Worm (Caenorhabditis elegans) whole organism, late embryonic: Measurements from ENCODE around the gene egli-1.

ENCODE experiments used
- C08G9.2 ChIP-seq: sonication (generic microtip); optimal IDR thresholded peaks from 2 replicates; lab custom pipeline; 2016; ENCODE audit warnings: mild to moderate bottlenecking, missing genetic modification characterization, moderate library complexity, missing compliant biosample characterization
- ceh-2 ChIP-seq: sonication (generic microtip); optimal IDR thresholded peaks from 2 replicates; lab custom pipeline; 2016; ENCODE audit warnings: missing genotype, missing genetic modification characterization, missing compliant biosample characterization
- ceh-24 ChIP-seq: sonication (generic microtip); optimal IDR thresholded peaks from 2 replicates; lab custom pipeline; 2016; ENCODE audit warnings: mild to moderate bottlenecking, missing genetic modification characterization, missing compliant biosample characterization
- dmd-4 ChIP-seq: sonication (generic microtip); optimal IDR thresholded peaks from 2 replicates; lab custom pipeline; 2016; ENCODE audit warnings: borderline replicate concordance, missing genetic modification characterization, missing compliant biosample characterization
- ets-4 ChIP-seq: sonication (generic microtip); optimal IDR thresholded peaks from 2 replicates; lab custom pipeline; 2016; ENCODE audit warnings: missing genetic modification characterization, missing compliant biosample characterization
- fkh-10 ChIP-seq: fragments of 150-350 bp; optimal IDR thresholded peaks from 2 replicates; lab custom pipeline; 2014; ENCODE audit warnings: missing biosample characterization, missing genetic modification reagents, missing genetic modification characterization
- nfya-1 ChIP-seq: sonication (generic microtip); optimal IDR thresholded peaks from 2 replicates; lab custom pipeline; 2017; ENCODE audit warnings: missing genetic modification characterization, mild to moderate bottlenecking, missing compliant biosample characterization, antibody characterized with exemption, moderate library complexity
- pag-3 ChIP-seq: sonication (generic microtip); optimal IDR thresholded peaks from 2 replicates; lab custom pipeline; 2016; ENCODE audit warnings: missing compliant biosample characterization, missing genetic modification characterization, borderline replicate concordance
- pax-1 ChIP-seq: fragments of 150-350 bp; optimal IDR thresholded peaks from 2 replicates; lab custom pipeline; 2014; ENCODE audit warnings: missing biosample characterization, missing genetic modification characterization
- sox-2 ChIP-seq: fragments of 200-800 bp; sonication (Bioruptor generic); IDR thresholded peaks from 2 replicates; pipeline ENCODE4 v1.3.6; 2022; ENCODE audit warnings: missing genetic modification reagents, missing genetic modification characterization, missing compliant biosample characterization
- syd-9 ChIP-seq: sonication (generic microtip); optimal IDR thresholded peaks from 2 replicates; lab custom pipeline; 2016; ENCODE audit warnings: mild to moderate bottlenecking, missing genetic modification characterization, moderate library complexity, missing compliant biosample characterization
- unc-55 ChIP-seq: sonication (generic microtip); optimal IDR thresholded peaks from 2 replicates; lab custom pipeline; 2017; ENCODE audit warnings: missing biosample characterization, missing genetic modification reagents, missing genetic modification characterization

DNA sequence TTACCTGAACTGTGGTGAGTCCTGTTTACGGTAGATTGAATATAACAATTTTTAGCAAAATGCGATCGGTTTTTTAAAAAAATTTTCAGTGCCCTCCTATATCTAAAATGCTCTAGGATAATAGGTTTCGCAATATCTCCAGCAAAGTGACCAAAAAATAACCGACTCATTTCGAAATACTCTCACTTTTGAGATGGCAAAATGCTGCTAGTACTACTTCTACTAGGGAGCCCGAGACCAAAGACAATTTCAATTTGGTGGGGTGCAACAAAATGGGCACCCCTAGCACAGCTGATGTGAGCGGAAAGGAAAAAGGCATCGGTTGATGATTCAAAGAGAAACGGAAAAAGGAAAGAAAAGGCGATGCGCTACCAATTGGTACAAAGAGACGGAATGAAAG, 20.2 kb upstream of the egli-1 start:
- TF ChIP-seq sox-2 (no peak), pax-1 (no peak), ceh-2 (tag; lab: Kevin White, UChicago) (no peak), nfya-1 (tag; lab: Kevin White, UChicago) (no peak), syd-9 (tag; lab: Kevin White, UChicago) (no peak), ets-4 (tag; lab: Kevin White, UChicago) (no peak), unc-55 (GFP tag; lab: Kevin White, UChicago) (no peak), pag-3 (tag; lab: Kevin White, UChicago) (no peak), C08G9.2 (tag; lab: Kevin White, UChicago) (no peak), ceh-24 (no peak), fkh-10 (GFP tag; lab: Kevin White, UChicago) (no peak), dmd-4 (tag; lab: Kevin White, UChicago) (no peak)
